Fruit fly (Drosophila melanogaster): ENCODE measurements around the gene CG12237.

Gene CG12237

dm6 chrX:19637002-19637420 is 5.7 kb downstream of the CG12237 start (continued):
- no peak for TF ChIP-seq CG1832 (GFP tag; optimal IDR thresholded peaks at IDR 0.05)
- no peak for TF ChIP-seq Stat92E (GFP tag; optimal IDR thresholded peaks at IDR 0.05)
- no peak for TF ChIP-seq CG31388 (GFP tag; optimal IDR thresholded peaks at IDR 0.05)
- no peak for TF ChIP-seq ash1 (GFP tag; optimal IDR thresholded peaks at IDR 0.05)
- no peak for TF ChIP-seq CG3407 (GFP tag; optimal IDR thresholded peaks at IDR 0.05)
- TF ChIP-seq Nf-YC (tag; optimal IDR thresholded peaks at IDR 0.05) = no peak
- TF ChIP-seq Rx (GFP tag; IDR thresholded peaks at IDR 0.05) = no peak
- no peak for TF ChIP-seq CTCF (GFP tag; optimal IDR thresholded peaks at IDR 0.05)
- peak; percentile 10 for TF ChIP-seq HmgD (GFP tag; optimal IDR thresholded peaks at IDR 0.05)
- no peak for TF ChIP-seq mirr (GFP tag; optimal IDR thresholded peaks at IDR 0.05)
- peak; percentile 22 for TF ChIP-seq CG11723 (GFP tag; optimal IDR thresholded peaks at IDR 0.05)
- no peak for TF ChIP-seq CG30431 (GFP tag; optimal IDR thresholded peaks at IDR 0.05)
- no peak for TF ChIP-seq CrebB (tag; optimal IDR thresholded peaks at IDR 0.05)
- peak; percentile 73 for TF ChIP-seq nerfin-1 (tag; optimal IDR thresholded peaks at IDR 0.05)
- TF ChIP-seq CG11504 (tag; optimal IDR thresholded peaks at IDR 0.05) = no peak
- no peak for TF ChIP-seq pan (optimal IDR thresholded peaks at IDR 0.05)
- TF ChIP-seq pan (GFP tag; optimal IDR thresholded peaks at IDR 0.05 in 1 of 2, IDR thresholded peaks at IDR 0.05 in 1 of 2) = no peak
- TF ChIP-seq CG14667 (GFP tag; IDR thresholded peaks at IDR 0.05) = no peak
- TF ChIP-seq maf-S (GFP tag; optimal IDR thresholded peaks at IDR 0.05) = peak; percentile 1
- TF ChIP-seq pnt (GFP tag; optimal IDR thresholded peaks at IDR 0.05) = no peak
- TF ChIP-seq lmd (GFP tag; IDR thresholded peaks at IDR 0.05) = no peak
- no peak for TF ChIP-seq crc (GFP tag; optimal IDR thresholded peaks at IDR 0.05)
- peak; percentile 86 for TF ChIP-seq CG9215 (GFP tag; IDR thresholded peaks at IDR 0.05)
- TF ChIP-seq fru (optimal IDR thresholded peaks at IDR 0.05) = no peak
- TF ChIP-seq Hr39 (optimal IDR thresholded peaks at IDR 0.05) = no peak
- TF ChIP-seq CG3163 (GFP tag; optimal IDR thresholded peaks at IDR 0.05) = no peak
- TF ChIP-seq Adf1 (GFP tag; IDR thresholded peaks at IDR 0.05) = peak; percentile 54; the same call in 1 of the 2 replicates
- TF ChIP-seq CG1024 (GFP tag; IDR thresholded peaks at IDR 0.05) = no peak
- no peak for TF ChIP-seq Oli (tag; optimal IDR thresholded peaks at IDR 0.05)
- TF ChIP-seq CG13624 (GFP tag; optimal IDR thresholded peaks at IDR 0.05) = no peak
- TF ChIP-seq CG4820 (GFP tag; optimal IDR thresholded peaks at IDR 0.05) = no peak
- no peak for TF ChIP-seq CG9817 (tag; optimal IDR thresholded peaks at IDR 0.05)
- no peak for TF ChIP-seq CG13123 (GFP tag; optimal IDR thresholded peaks at IDR 0.05)
- TF ChIP-seq CG7963 (GFP tag; IDR thresholded peaks at IDR 0.05; ENCODE audit: partially characterized antibody) = no peak
- no peak for TF ChIP-seq CG1603 (tag; optimal IDR thresholded peaks at IDR 0.05)
- TF ChIP-seq lilli (GFP tag; optimal IDR thresholded peaks at IDR 0.05) = no peak
- TF ChIP-seq crp (GFP tag; optimal IDR thresholded peaks at IDR 0.05) = no peak
- no peak for TF ChIP-seq trem (tag; optimal IDR thresholded peaks at IDR 0.05)
- no peak for TF ChIP-seq toy (GFP tag; IDR thresholded peaks at IDR 0.05)
- no peak for TF ChIP-seq Rfx (GFP tag; IDR thresholded peaks at IDR 0.05)
- TF ChIP-seq CG9932 (GFP tag; IDR thresholded peaks at IDR 0.05) = peak; percentile 14; the same call in 1 of the 2 replicates
- TF ChIP-seq org-1 (GFP tag; optimal IDR thresholded peaks at IDR 0.05) = no peak
- TF ChIP-seq Opbp (GFP tag; IDR thresholded peaks at IDR 0.05; ENCODE audit: partially characterized antibody) = no peak
- no peak for TF ChIP-seq CG18476 (GFP tag; optimal IDR thresholded peaks at IDR 0.05)
- TF ChIP-seq CG11093 (GFP tag; IDR thresholded peaks at IDR 0.05) = no peak
- TF ChIP-seq run (tag; optimal IDR thresholded peaks at IDR 0.05) = no peak
- TF ChIP-seq CG10267 (tag; optimal IDR thresholded peaks at IDR 0.05) = no peak
- no peak for TF ChIP-seq CG32772 (GFP tag; IDR thresholded peaks at IDR 0.05)
- TF ChIP-seq nom (GFP tag; optimal IDR thresholded peaks at IDR 0.05) = peak; percentile 65
- TF ChIP-seq Ets97D (GFP tag; optimal IDR thresholded peaks at IDR 0.05) = no peak
- TF ChIP-seq zfh1 (GFP tag; IDR thresholded peaks at IDR 0.05) = no peak
- peak; percentile 9; the same call in 1 of the 3 replicates for TF ChIP-seq CG11695 (GFP tag; IDR thresholded peaks at IDR 0.05)
- no peak for TF ChIP-seq CG6254 (GFP tag; optimal IDR thresholded peaks at IDR 0.05)

Measured in whole organism, embryonic.